Worm (Caenorhabditis elegans) whole organism, early embryonic: ENCODE results near the gene K08D10.13.

ENCODE experiments used
- B0310.2 ChIP-seq: sonication (generic microtip); optimal IDR thresholded peaks from 2 replicates; lab custom pipeline; 2016; ENCODE audit warnings: mild to moderate bottlenecking, missing genetic modification characterization, missing compliant biosample characterization
- ama-1 ChIP-seq: fragments of 150-350 bp; optimal IDR thresholded peaks from 2 replicates; lab custom pipeline; 2014
- ets-7 ChIP-seq: sonication (generic microtip); optimal IDR thresholded peaks from 2 replicates; lab custom pipeline; 2016; ENCODE audit warnings: missing genotype, missing genetic modification characterization, missing compliant biosample characterization
- flt-1 ChIP-seq: fragments of 200-800 bp; sonication (Bioruptor generic); IDR thresholded peaks from 2 replicates; pipeline ENCODE4 v1.3.6; 2022; ENCODE audit warnings: missing genetic modification characterization, missing compliant biosample characterization
- sea-1 ChIP-seq: fragments of 200-800 bp; sonication (Bioruptor generic); conservative IDR thresholded peaks from 2 replicates; pipeline ENCODE4 v1.3.6; 2022; ENCODE audit warnings: missing genetic modification characterization, missing compliant biosample characterization

- TF ChIP-seq sea-1 (no peak), ama-1 (lab: Kevin White, UChicago) (no peak), flt-1 (GFP tag; lab: Robert Waterston, UW) (no peak), ets-7 (tag; lab: Kevin White, UChicago) (no peak), B0310.2 (no peak)
These were observed 16.7 kb downstream of the K08D10.13 start, which contains the start of gene K08D10.14 for ce11 chrIV:4154641-4155040.
